Worm (Caenorhabditis elegans) whole organism, L4/young adult: ENCODE measurements around the gene srbc-17.

Experiments
- dao-5 ChIP-seq: sonication (generic microtip); optimal IDR thresholded peaks from 2 replicates; lab custom pipeline; 2016; ENCODE audit warnings: missing genotype, missing genetic modification characterization, moderate library complexity, missing compliant biosample characterization
- him-1 ChIP-seq: sonication (generic microtip); optimal IDR thresholded peaks from 2 replicates; lab custom pipeline; 2016; ENCODE audit warnings: missing genotype, missing genetic modification reagents, missing genetic modification characterization, missing compliant biosample characterization

DNA sequence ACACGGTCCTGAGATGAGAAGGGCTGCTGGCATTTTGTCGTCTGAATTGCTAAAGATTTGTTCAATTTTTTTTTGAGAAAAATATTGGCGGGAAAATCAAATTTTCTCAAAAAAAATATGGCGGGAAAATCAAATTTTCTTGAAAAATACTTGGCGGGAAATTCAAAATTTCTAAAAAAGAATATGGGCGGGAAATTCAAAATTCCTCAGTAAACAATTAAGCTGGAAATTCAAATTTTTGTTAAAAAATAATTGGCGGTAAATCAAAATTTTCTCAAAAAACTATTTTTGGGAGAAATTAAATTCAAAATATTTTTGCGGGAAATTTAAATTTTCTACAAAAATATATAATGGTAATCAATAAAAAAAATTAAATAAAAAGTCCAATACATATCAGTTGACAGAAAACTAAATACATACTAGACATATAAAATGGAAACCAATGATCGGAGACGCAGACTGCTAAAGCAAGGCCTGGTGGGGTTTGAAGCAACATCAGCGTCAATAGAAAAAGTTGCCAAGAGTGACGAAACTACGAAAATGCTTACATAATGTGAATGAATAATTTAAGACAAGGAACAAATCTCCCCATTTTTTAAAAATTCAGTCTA lies 37.0 kb downstream of the srbc-17 start, which contains the start of gene nhr-184:
- TF ChIP-seq him-1 (tag; lab: Kevin White, UChicago) = no peak
- no peak for TF ChIP-seq dao-5 (tag; lab: Kevin White, UChicago)
